Fruit fly (Drosophila melanogaster): Measurements from ENCODE around the gene bcd.

dm6 chr3R:6741400-6741959 lies 17.8 kb downstream of the bcd start:
- TF ChIP-seq CG7556 (GFP tag; optimal IDR thresholded peaks at IDR 0.05) (no peak), CG17612 (GFP tag; IDR thresholded peaks at IDR 0.05) (no peak)

Data from whole organism, embryonic.